Worm (Caenorhabditis elegans): ENCODE data around the gene jmjd-4.

Gene jmjd-4

DNA sequence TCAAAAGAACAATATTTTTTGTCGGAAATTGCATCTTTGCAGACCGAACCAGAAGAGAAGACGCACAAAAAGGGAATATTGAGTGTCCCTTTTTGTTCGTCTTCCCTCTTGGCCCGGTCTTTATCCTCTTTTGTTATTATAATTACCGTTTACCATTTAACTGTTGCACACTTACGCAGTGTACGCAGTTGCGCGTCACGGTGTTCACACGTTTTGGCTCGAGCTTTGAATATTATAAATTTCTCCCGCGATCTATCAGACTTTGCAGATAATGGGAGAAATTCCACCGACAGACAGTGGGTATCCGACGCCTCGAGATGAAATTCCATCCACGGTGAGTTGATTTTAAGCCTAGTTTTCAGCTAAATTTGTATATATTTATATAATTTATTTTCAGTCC is 13.0 kb downstream of the jmjd-4 start, which contains the start of gene sas-7:
Gene sas-7, plus strand, starts transcription at position 232 of the 400 bp plus-strand sequence.
- TF ChIP-seq unc-86 (tag; optimal IDR thresholded peaks at IDR 0.05) (no peak), rnt-1 (tag; optimal IDR thresholded peaks at IDR 0.05) (no peak), hlh-8 (tag; optimal IDR thresholded peaks at IDR 0.05) (no peak), nhr-232 (tag; optimal IDR thresholded peaks at IDR 0.05) (no peak), eyg-1 (tag; optimal IDR thresholded peaks at IDR 0.05) (no peak), sox-2 (GFP tag; IDR thresholded peaks at IDR 0.05) (no peak), hlh-15 (tag; optimal IDR thresholded peaks at IDR 0.05) (no peak), ttx-3 (tag; optimal IDR thresholded peaks at IDR 0.05) (no peak), hlh-13 (GFP tag; optimal IDR thresholded peaks at IDR 0.05) (no peak), madf-2 (tag; optimal IDR thresholded peaks at IDR 0.05) (no peak), elt-4 (tag; optimal IDR thresholded peaks at IDR 0.05) (no peak), ceh-48 (tag; optimal IDR thresholded peaks at IDR 0.05) (no peak)

DNA sequence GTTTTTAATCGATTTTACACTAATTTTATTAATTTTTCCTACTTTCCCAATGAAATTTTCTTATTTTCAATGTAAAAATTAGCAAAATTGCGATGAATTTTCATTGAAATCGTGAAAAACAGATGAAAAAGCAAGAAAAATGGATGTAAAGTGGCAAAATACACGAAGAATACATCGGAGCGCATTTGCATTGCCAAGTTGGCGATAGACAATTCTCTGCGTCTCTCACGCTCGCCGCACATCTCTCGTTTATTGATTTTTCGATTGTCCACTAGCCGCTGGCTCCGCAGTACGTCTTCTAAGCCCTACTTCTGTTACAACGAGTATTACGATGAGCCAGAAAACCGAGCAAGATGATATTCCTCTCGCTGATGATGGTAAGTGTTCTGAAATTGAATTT is 15.1 kb downstream of the jmjd-4 start, which contains the start of gene unc-69:
Gene unc-69, plus strand, starts transcription at position 185 of the 400 bp plus-strand sequence.
- TF ChIP-seq ceh-31 (tag; optimal IDR thresholded peaks at IDR 0.05) (peak; percentile 35), sox-2 (GFP tag; IDR thresholded peaks at IDR 0.05) (no peak), pqm-1 (tag; optimal IDR thresholded peaks at IDR 0.05) (no peak), ceh-48 (tag; optimal IDR thresholded peaks at IDR 0.05) (peak; percentile 99), odd-2 (tag; optimal IDR thresholded peaks at IDR 0.05) (no peak), unc-42 (tag; optimal IDR thresholded peaks at IDR 0.05) (peak; percentile 51), ceh-18 (tag; optimal IDR thresholded peaks at IDR 0.05) (peak; percentile 6), nfya-1 (tag; optimal IDR thresholded peaks at IDR 0.05) (peak; percentile 75), unc-55 (GFP tag; optimal IDR thresholded peaks at IDR 0.05) (peak; percentile 10), fax-1 (tag; optimal IDR thresholded peaks at IDR 0.05) (no peak), ceh-34 (tag; optimal IDR thresholded peaks at IDR 0.05) (peak; percentile 30), pha-4 (tag; optimal IDR thresholded peaks at IDR 0.05) (no peak), ceh-6 (GFP tag; optimal IDR thresholded peaks at IDR 0.05) (no peak), pha-2 (tag; optimal IDR thresholded peaks at IDR 0.05) (no peak), pax-1 (tag; optimal IDR thresholded peaks at IDR 0.05) (no peak), dve-1 (tag; optimal IDR thresholded peaks at IDR 0.05) (peak; percentile 2), ref-2 (tag; optimal IDR thresholded peaks at IDR 0.05) (peak; percentile 30)

DNA sequence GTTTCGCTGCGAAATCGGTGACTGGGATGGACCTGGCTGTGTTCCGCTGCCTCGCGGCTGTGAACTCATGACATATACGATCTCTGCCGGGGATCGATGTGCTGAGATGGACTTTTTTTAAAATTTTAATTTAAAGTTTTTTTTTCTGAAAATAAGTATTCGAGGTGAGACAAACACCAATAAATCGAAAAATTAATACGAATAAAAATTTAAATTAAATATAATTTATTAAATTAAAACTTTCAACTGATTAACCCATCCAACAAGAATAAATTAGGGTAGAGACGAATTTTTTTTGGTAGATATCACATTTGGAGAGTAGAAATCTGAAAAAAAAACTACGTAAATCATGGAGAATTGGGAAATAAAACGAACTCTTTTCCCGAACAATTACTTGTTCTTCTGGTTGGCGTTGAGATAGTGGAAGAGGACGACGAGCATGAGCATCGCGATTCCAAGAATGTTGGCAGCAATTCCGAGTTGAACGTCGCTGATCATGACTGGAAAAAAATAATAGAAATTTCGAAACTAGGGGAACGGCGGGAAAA is 15.7 kb downstream of the jmjd-4 start, which contains the start of the genes unc-50 and ostf-4:
Gene unc-50, minus strand, starts transcription at position 101 of the 548 bp plus-strand sequence.
Gene ostf-4, minus strand, starts transcription at position 498 of the 548 bp plus-strand sequence.
- TF ChIP-seq ceh-6 (GFP tag; optimal IDR thresholded peaks at IDR 0.05) (no peak), lin-11 (tag; optimal IDR thresholded peaks at IDR 0.05) (no peak), ceh-34 (tag; optimal IDR thresholded peaks at IDR 0.05) (no peak), sdc-2 (tag; optimal IDR thresholded peaks at IDR 0.05) (no peak)

DNA sequence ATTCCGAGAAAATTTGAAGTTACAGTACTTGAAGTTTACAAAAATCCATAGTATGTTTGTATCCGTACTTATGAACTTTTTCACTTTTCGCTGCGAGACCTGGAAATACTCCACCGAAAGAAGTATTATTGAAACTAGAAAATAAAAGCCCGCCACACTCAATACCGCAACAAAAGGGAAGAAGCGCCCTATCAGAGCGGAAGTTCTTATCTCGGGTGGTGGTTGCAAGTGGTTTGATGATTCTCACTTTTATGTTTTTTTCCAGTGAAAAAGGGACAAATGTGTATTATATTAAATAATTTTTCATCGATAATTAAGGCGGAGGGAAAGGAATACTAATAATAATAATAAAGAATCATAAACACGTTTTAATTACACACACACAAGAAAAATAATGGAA is 19.6 kb downstream of the jmjd-4 start:
- TF ChIP-seq madf-2 (tag; optimal IDR thresholded peaks at IDR 0.05): no peak
- TF ChIP-seq odd-2 (tag; optimal IDR thresholded peaks at IDR 0.05): no peak
- peak; percentile 39 for TF ChIP-seq elt-2 (tag; optimal IDR thresholded peaks at IDR 0.05)

DNA sequence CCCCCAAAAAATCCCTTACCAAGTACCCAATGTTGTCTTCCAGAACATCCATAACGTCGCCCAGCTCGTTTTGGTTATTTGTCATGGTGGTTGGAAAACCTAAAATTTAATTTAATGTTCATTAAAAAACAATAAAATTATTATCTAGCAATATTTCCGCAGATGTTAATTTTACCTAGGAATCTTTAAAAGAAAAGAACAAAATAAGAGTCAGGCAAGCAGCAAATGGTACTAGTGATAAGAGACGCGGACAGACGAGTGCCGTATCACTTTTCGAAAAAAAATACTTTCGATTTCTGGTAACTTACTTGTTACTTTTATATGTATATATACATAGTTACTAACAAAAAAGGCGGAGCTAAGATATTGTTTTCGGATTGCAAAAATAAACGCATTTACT is 22.8 kb downstream of the jmjd-4 start, which contains the start of gene T07A5.7:
Gene T07A5.7, minus strand, starts transcription at position 101 of the 400 bp plus-strand sequence.
- TF ChIP-seq sox-4 (tag; optimal IDR thresholded peaks at IDR 0.05) (no peak), lim-6 (tag; optimal IDR thresholded peaks at IDR 0.05) (no peak), pag-3 (tag; optimal IDR thresholded peaks at IDR 0.05; ENCODE audit: borderline replicate concordance) (no peak), ceh-24 (tag; optimal IDR thresholded peaks at IDR 0.05) (no peak), dmd-4 (tag; optimal IDR thresholded peaks at IDR 0.05; ENCODE audit: borderline replicate concordance) (no peak), fkh-10 (GFP tag; optimal IDR thresholded peaks at IDR 0.05) (no peak), madf-2 (tag; optimal IDR thresholded peaks at IDR 0.05) (no peak), ceh-9 (tag; optimal IDR thresholded peaks at IDR 0.05) (no peak), pax-1 (tag; optimal IDR thresholded peaks at IDR 0.05) (no peak), unc-55 (GFP tag; optimal IDR thresholded peaks at IDR 0.05) (no peak), nfya-1 (tag; optimal IDR thresholded peaks at IDR 0.05) (no peak), hlh-30 (tag; optimal IDR thresholded peaks at IDR 0.05; ENCODE audit: insufficient read depth) (no peak), zip-5 (tag; optimal IDR thresholded peaks at IDR 0.05) (no peak), ceh-18 (tag; optimal IDR thresholded peaks at IDR 0.05) (no peak), hlh-15 (tag; optimal IDR thresholded peaks at IDR 0.05) (no peak), unc-86 (tag; optimal IDR thresholded peaks at IDR 0.05) (no peak)

Data from whole organism, late embryonic.